Fruit fly (Drosophila melanogaster) whole organism, embryonic: Measurements from ENCODE around the gene rb.

Experiments used
- Atf3 ChIP-seq: fragments of 200-800 bp; sonication (Bioruptor generic); optimal IDR thresholded peaks from 3 replicates; lab custom pipeline; 2016; ENCODE audit warnings: missing biosample characterization, missing genetic modification characterization
- Atf6 ChIP-seq: fragments of 200-800 bp; sonication (Bioruptor generic); IDR thresholded peaks from 2 replicates; pipeline ENCODE4 v1.3.6; 2022; ENCODE audit warnings: missing biosample characterization, missing genetic modification characterization
- Bgb ChIP-seq: fragments of 200-800 bp; sonication (Bioruptor generic); IDR thresholded peaks from 2 replicates; pipeline ENCODE4 v1.3.6; 2022; ENCODE audit warnings: missing biosample characterization, missing genetic modification characterization; ENCODE audit not compliant: partially characterized antibody
- Bteb2 ChIP-seq: fragments of 200-800 bp; sonication (Bioruptor generic); optimal IDR thresholded peaks from 2 replicates; lab custom pipeline; 2016; ENCODE audit warnings: missing biosample characterization, missing genetic modification characterization
- CG10147 ChIP-seq: fragments of 200-800 bp; sonication (Bioruptor generic); optimal IDR thresholded peaks from 2 replicates; lab custom pipeline; 2019; ENCODE audit warnings: missing biosample characterization, mild to moderate bottlenecking, missing genetic modification characterization, moderate library complexity
- CG10267 ChIP-seq: fragments of 200-800 bp; sonication (Bioruptor generic); optimal IDR thresholded peaks from 2 replicates; lab custom pipeline; 2018; ENCODE audit warnings: missing biosample characterization, mild to moderate bottlenecking, missing genetic modification characterization, moderate library complexity
- CG11398 ChIP-seq: fragments of 200-800 bp; sonication (Bioruptor generic); optimal IDR thresholded peaks from 2 replicates; lab custom pipeline; 2016; ENCODE audit warnings: missing biosample characterization, missing genetic modification characterization
- CG12104 ChIP-seq: fragments of 200-800 bp; sonication (Bioruptor generic); optimal IDR thresholded peaks from 3 replicates; lab custom pipeline; 2016; ENCODE audit warnings: missing biosample characterization, missing genetic modification characterization
- CG1529 ChIP-seq: fragments of 200-800 bp; sonication (Bioruptor generic); optimal IDR thresholded peaks from 3 replicates; lab custom pipeline; 2018; ENCODE audit warnings: missing biosample characterization, missing genetic modification characterization
- CG17186 ChIP-seq: fragments of 200-800 bp; sonication (Bioruptor generic); optimal IDR thresholded peaks from 3 replicates; lab custom pipeline; 2017; ENCODE audit warnings: missing biosample characterization, missing genetic modification reagents, missing genetic modification characterization
- CG17568 ChIP-seq: fragments of 200-800 bp; sonication (Bioruptor generic); optimal IDR thresholded peaks from 2 replicates; lab custom pipeline; 2018; ENCODE audit warnings: missing biosample characterization, mild to moderate bottlenecking, missing genetic modification characterization, moderate library complexity
- CG3065 ChIP-seq: fragments of 200-800 bp; sonication (Bioruptor generic); optimal IDR thresholded peaks from 2 replicates; lab custom pipeline; 2016; ENCODE audit warnings: missing biosample characterization, missing genetic modification characterization
- CG33557 ChIP-seq: fragments of 200-800 bp; sonication (Bioruptor generic); optimal IDR thresholded peaks from 2 replicates; lab custom pipeline; 2019; ENCODE audit warnings: missing biosample characterization, mild to moderate bottlenecking, missing genetic modification characterization, moderate library complexity
- CG6765 ChIP-seq: fragments of 200-800 bp; sonication (Bioruptor generic); optimal IDR thresholded peaks from 3 replicates; lab custom pipeline; 2017; ENCODE audit warnings: missing biosample characterization, mild to moderate bottlenecking, missing genetic modification characterization
- CG7372 ChIP-seq: fragments of 200-800 bp; sonication (Bioruptor generic); IDR thresholded peaks from 2 replicates; pipeline ENCODE4 v1.3.6; 2022; ENCODE audit warnings: missing biosample characterization, missing genetic modification characterization
- CG7786 ChIP-seq: fragments of 200-800 bp; sonication (Bioruptor generic); optimal IDR thresholded peaks from 2 replicates; lab custom pipeline; 2016; ENCODE audit warnings: missing biosample characterization, missing genetic modification characterization
- CG7987 ChIP-seq: fragments of 200-800 bp; sonication (Bioruptor generic); optimal IDR thresholded peaks from 2 replicates; lab custom pipeline; 2018; ENCODE audit warnings: missing biosample characterization, mild to moderate bottlenecking, missing genetic modification characterization, moderate library complexity
- CG8359 ChIP-seq: fragments of 200-800 bp; sonication (Bioruptor generic); optimal IDR thresholded peaks from 2 replicates; lab custom pipeline; 2017; ENCODE audit warnings: missing biosample characterization, mild to moderate bottlenecking, missing genetic modification characterization, borderline replicate concordance
- CG8944 ChIP-seq: fragments of 200-800 bp; sonication (Bioruptor generic); optimal IDR thresholded peaks from 3 replicates; lab custom pipeline; 2016; ENCODE audit warnings: missing biosample characterization, missing genetic modification characterization
- CG9797 ChIP-seq: fragments of 200-800 bp; sonication (Bioruptor generic); optimal IDR thresholded peaks from 3 replicates; lab custom pipeline; 2018; ENCODE audit warnings: missing biosample characterization, mild to moderate bottlenecking, missing genetic modification characterization
- Dip2 ChIP-seq: fragments of 200-800 bp; sonication (Bioruptor generic); IDR thresholded peaks from 2 replicates; pipeline ENCODE4 v1.3.6; 2022; ENCODE audit warnings: missing biosample characterization, missing genetic modification characterization
- E2f2 ChIP-seq: fragments of 200-800 bp; sonication (Bioruptor generic); IDR thresholded peaks from 2 replicates; pipeline ENCODE4 v1.3.6; 2022; ENCODE audit warnings: missing biosample characterization, missing genetic modification characterization
- HLH3B ChIP-seq: fragments of 200-800 bp; sonication (Bioruptor generic); IDR thresholded peaks from 2 replicates; pipeline ENCODE4 v1.3.6; 2022; ENCODE audit warnings: missing biosample characterization, missing genetic modification characterization
- HLH54F ChIP-seq: fragments of 200-800 bp; sonication (Bioruptor generic); optimal IDR thresholded peaks from 3 replicates; lab custom pipeline; 2016; ENCODE audit warnings: missing biosample characterization, missing genetic modification characterization
- HmgZ ChIP-seq: fragments of 200-800 bp; sonication (Bioruptor generic); optimal IDR thresholded peaks from 2 replicates; lab custom pipeline; 2018; ENCODE audit warnings: missing biosample characterization, mild to moderate bottlenecking, missing genetic modification characterization
- Hr3 ChIP-seq: fragments of 200-800 bp; sonication (Bioruptor generic); optimal IDR thresholded peaks from 3 replicates; lab custom pipeline; 2016; ENCODE audit warnings: missing biosample characterization, missing genetic modification characterization
- Lhr ChIP-seq: fragments of 200-800 bp; sonication (Bioruptor generic); optimal IDR thresholded peaks from 3 replicates; lab custom pipeline; 2017; ENCODE audit warnings: mild to moderate bottlenecking, missing biosample characterization, missing genetic modification reagents, missing genetic modification characterization
- Poxn ChIP-seq: fragments of 200-800 bp; sonication (Bioruptor generic); IDR thresholded peaks from 2 replicates; pipeline ENCODE4 v1.3.6; 2022; ENCODE audit warnings: missing biosample characterization, missing genetic modification characterization
- YL-1 ChIP-seq: fragments of 200-800 bp; sonication (Bioruptor generic); optimal IDR thresholded peaks from 3 replicates; lab custom pipeline; 2017; ENCODE audit warnings: missing biosample characterization, mild to moderate bottlenecking, missing genetic modification characterization
- cad ChIP-seq: fragments of >200 bp; optimal IDR thresholded peaks from 2 replicates; lab custom pipeline; 2017; ENCODE audit warnings: missing biosample characterization, missing genetic modification characterization
- caup ChIP-seq: fragments of 200-800 bp; sonication (Bioruptor generic); optimal IDR thresholded peaks from 3 replicates; lab custom pipeline; 2017; ENCODE audit warnings: missing biosample characterization, mild to moderate bottlenecking, missing genetic modification characterization, moderate library complexity; ENCODE audit not compliant: severe bottlenecking
- chm ChIP-seq: fragments of 200-800 bp; sonication (Bioruptor generic); IDR thresholded peaks from 2 replicates; pipeline ENCODE4 v1.3.6; 2022; ENCODE audit warnings: missing biosample characterization, missing genetic modification characterization
- ci ChIP-seq: fragments of 200-800 bp; sonication (Bioruptor generic); IDR thresholded peaks from 3 replicates; pipeline ENCODE4 v1.3.6; 2022; ENCODE audit warnings: missing biosample characterization, missing genetic modification characterization
- crol ChIP-seq: fragments of 200-800 bp; sonication (Bioruptor generic); IDR thresholded peaks from 2 replicates; pipeline ENCODE4 v1.3.6; 2022; ENCODE audit warnings: missing biosample characterization, missing genetic modification characterization
- dati ChIP-seq: fragments of 200-800 bp; sonication (Bioruptor generic); IDR thresholded peaks from 2 replicates; pipeline ENCODE4 v1.3.6; 2022; ENCODE audit warnings: missing biosample characterization, missing genetic modification characterization
- dmrt99B ChIP-seq: fragments of 200-800 bp; sonication (Bioruptor generic); optimal IDR thresholded peaks from 2 replicates; lab custom pipeline; 2018; ENCODE audit warnings: missing biosample characterization, mild to moderate bottlenecking, missing genetic modification characterization, moderate library complexity
- dpn ChIP-seq, 2 experiments: fragments of 200-800 bp; sonication (Bioruptor generic); optimal IDR thresholded peaks; 3 replicates each; lab custom pipeline; 2016; ENCODE audit warnings: missing biosample characterization in 2 of 2, missing genetic modification characterization in 2 of 2
- exex ChIP-seq: fragments of 200-800 bp; sonication (Bioruptor generic); optimal IDR thresholded peaks from 4 replicates; lab custom pipeline; 2018; ENCODE audit warnings: missing biosample characterization, mild to moderate bottlenecking, missing genetic modification characterization, moderate library complexity
- gt ChIP-seq: fragments of 200-800 bp; sonication (Bioruptor generic); IDR thresholded peaks from 2 replicates; pipeline ENCODE4 v1.3.6; 2022; ENCODE audit warnings: missing biosample characterization, missing genetic modification characterization
- her ChIP-seq: fragments of 200-800 bp; sonication (Bioruptor generic); optimal IDR thresholded peaks from 2 replicates; lab custom pipeline; 2016; ENCODE audit warnings: missing biosample characterization, missing genetic modification characterization
- insv ChIP-seq, 2 experiments: fragments of 200-800 bp; sonication (Bioruptor generic); optimal IDR thresholded peaks; 3 replicates each; lab custom pipeline; 2016 to 2018; ENCODE audit warnings: missing biosample characterization in 2 of 2, missing genetic modification characterization in 2 of 2
- ken ChIP-seq: fragments of 200-800 bp; sonication (Bioruptor generic); IDR thresholded peaks from 3 replicates; pipeline ENCODE4 v1.3.6; 2022; ENCODE audit warnings: missing biosample characterization, missing genetic modification characterization
- luna ChIP-seq: fragments of 200-800 bp; sonication (Bioruptor generic); optimal IDR thresholded peaks from 2 replicates; lab custom pipeline; 2016; ENCODE audit warnings: missing biosample characterization, missing genetic modification characterization
- pum ChIP-seq: fragments of 200-800 bp; sonication (Bioruptor generic); optimal IDR thresholded peaks from 2 replicates; lab custom pipeline; 2016; ENCODE audit warnings: missing biosample characterization, missing genetic modification characterization
- ranshi ChIP-seq: fragments of 200-800 bp; sonication (Bioruptor generic); IDR thresholded peaks from 2 replicates; pipeline ENCODE4 v1.3.6; 2022; ENCODE audit warnings: missing biosample characterization, missing genetic modification characterization
- slou ChIP-seq: fragments of 200-800 bp; sonication (Bioruptor generic); optimal IDR thresholded peaks from 3 replicates; lab custom pipeline; 2016; ENCODE audit warnings: missing biosample characterization, missing genetic modification characterization
- sna ChIP-seq: fragments of 200-800 bp; sonication (Bioruptor generic); IDR thresholded peaks from 2 replicates; pipeline ENCODE4 v1.3.6; 2022; ENCODE audit warnings: missing biosample characterization, missing genetic modification characterization; ENCODE audit not compliant: partially characterized antibody
- sqz ChIP-seq: fragments of 200-800 bp; sonication (Bioruptor generic); optimal IDR thresholded peaks from 3 replicates; lab custom pipeline; 2018; ENCODE audit warnings: missing biosample characterization, mild to moderate bottlenecking, missing genetic modification characterization
- tio ChIP-seq: fragments of 200-800 bp; sonication (Bioruptor generic); optimal IDR thresholded peaks from 2 replicates; lab custom pipeline; 2017; ENCODE audit warnings: missing biosample characterization, missing genetic modification characterization, inconsistent platforms
- ttk ChIP-seq: fragments of 200-800 bp; sonication (Bioruptor generic); IDR thresholded peaks from 2 replicates; pipeline ENCODE4 v2.1.2; 2022; ENCODE audit warnings: missing biosample characterization, missing genetic modification characterization
- tup ChIP-seq: fragments of 200-800 bp; sonication (Bioruptor generic); optimal IDR thresholded peaks from 2 replicates; lab custom pipeline; 2016; ENCODE audit warnings: missing biosample characterization, mild to moderate bottlenecking, missing genetic modification characterization, moderate library complexity
- zfh2 ChIP-seq: fragments of 200-800 bp; sonication (Bioruptor generic); optimal IDR thresholded peaks from 2 replicates; lab custom pipeline; 2016; ENCODE audit warnings: missing biosample characterization, missing genetic modification characterization

rb gene

dm6 chrX:4507121-4507520 lies 33.3 kb downstream of the rb start (continued):
- TF ChIP-seq cad (no peak), CG1529 (GFP tag; lab: Kevin White, UChicago) (peak; percentile 60), sna (no peak), CG8359 (GFP tag; lab: Kevin White, UChicago) (peak; percentile 38), Lhr (GFP tag; lab: Kevin White, UChicago) (peak; percentile 47), HLH54F (GFP tag; lab: Kevin White, UChicago) (no peak), Bteb2 (no peak), her (GFP tag; lab: Kevin White, UChicago) (peak; percentile 10), CG8944 (GFP tag; lab: Kevin White, UChicago) (peak; percentile 36), CG9797 (GFP tag; lab: Kevin White, UChicago) (no peak), insv (GFP tag; optimal IDR thresholded peaks at IDR 0.05; lab: Kevin White, UChicago) (peak in 1 of 2 experiments; percentile 34), pum (peak; percentile 58), CG7786 (GFP tag; lab: Kevin White, UChicago) (no peak), CG3065 (GFP tag; lab: Kevin White, UChicago) (peak; percentile 23), YL-1 (GFP tag; lab: Kevin White, UChicago) (no peak), CG6765 (no peak), CG17568 (GFP tag; lab: Kevin White, UChicago) (peak; percentile 40), caup (GFP tag; lab: Kevin White, UChicago) (peak; percentile 56), crol (GFP tag; lab: Robert Waterston, UW) (no peak), E2f2 (peak; percentile 41), tio (GFP tag; lab: Kevin White, UChicago) (no peak), Dip2 (no peak), CG17186 (GFP tag; lab: Kevin White, UChicago) (no peak), CG10147 (GFP tag; lab: Kevin White, UChicago) (no peak), tup (no peak), CG12104 (no peak), exex (tag; lab: Kevin White, UChicago) (no peak), Poxn (GFP tag; lab: Robert Waterston, UW) (no peak), CG7987 (GFP tag; lab: Kevin White, UChicago) (peak; percentile 37), CG11398 (GFP tag; lab: Kevin White, UChicago) (no peak), dpn (GFP tag; optimal IDR thresholded peaks at IDR 0.05; lab: Kevin White, UChicago) (peak; percentile 52 to 69), ci (GFP tag; lab: Robert Waterston, UW) (peak; percentile 91), HLH3B (GFP tag; lab: Robert Waterston, UW) (peak; percentile 41; the same call in 1 of the 2 replicates), dmrt99B (tag; lab: Kevin White, UChicago) (peak; percentile 44), slou (GFP tag; lab: Kevin White, UChicago) (no peak), ttk (GFP tag; lab: Robert Waterston, UW) (peak; percentile 28; the same call in 1 of the 2 replicates), CG10267 (tag; lab: Kevin White, UChicago) (peak; percentile 13), chm (peak; percentile 83), luna (GFP tag; lab: Kevin White, UChicago) (no peak), ken (GFP tag; lab: Robert Waterston, UW) (peak; percentile 77), sqz (GFP tag; lab: Kevin White, UChicago) (peak; percentile 89), CG7372 (GFP tag; lab: Robert Waterston, UW) (no peak), Bgb (no peak), dati (GFP tag; lab: Robert Waterston, UW) (no peak), zfh2 (GFP tag; lab: Kevin White, UChicago) (no peak), CG33557 (peak; percentile 61), Hr3 (peak; percentile 56), ranshi (GFP tag; lab: Robert Waterston, UW) (no peak), Atf3 (peak; percentile 54), HmgZ (no peak), gt (no peak), Atf6 (GFP tag; lab: Robert Waterston, UW) (no peak)
